Fruit fly (Drosophila melanogaster) whole organism, wandering third instar larva: Measurements from ENCODE around the gene CG42759.

Source experiments
- Jra ChIP-seq: sonication (Bioruptor generic); optimal IDR thresholded peaks from 2 replicates; lab custom pipeline; 2016; ENCODE audit warnings: missing biosample characterization, missing genetic modification characterization
- Myc ChIP-seq: fragments of >200 bp; optimal IDR thresholded peaks from 2 replicates; lab custom pipeline; 2017
- OdsH ChIP-seq: fragments of 200-800 bp; sonication (Bioruptor generic); optimal IDR thresholded peaks from 2 replicates; lab custom pipeline; 2016; ENCODE audit warnings: missing biosample characterization, mild to moderate bottlenecking, missing genetic modification characterization
- Sp1 ChIP-seq: fragments of 200-800 bp; sonication (Bioruptor generic); optimal IDR thresholded peaks from 3 replicates; lab custom pipeline; 2019; ENCODE audit warnings: missing biosample characterization, mild to moderate bottlenecking, missing genetic modification characterization, moderate library complexity
- foxo ChIP-seq, 2 experiments: fragments of 200-800 bp; sonication (Bioruptor generic); optimal IDR thresholded peaks; 2 replicates in 1 of 2; 3 replicates in 1 of 2; lab custom pipeline; 2016 to 2017; ENCODE audit warnings: missing biosample characterization in 2 of 2, missing genetic modification characterization in 2 of 2
- pan ChIP-seq: fragments of >200 bp; optimal IDR thresholded peaks from 2 replicates; lab custom pipeline; 2017
- psq ChIP-seq: fragments of 200-800 bp; sonication (Bioruptor generic); optimal IDR thresholded peaks from 3 replicates; lab custom pipeline; 2017; ENCODE audit warnings: missing biosample characterization, mild to moderate bottlenecking, missing genetic modification characterization, moderate library complexity
- tai ChIP-seq: sonication (Bioruptor generic); optimal IDR thresholded peaks from 2 replicates; lab custom pipeline; 2016; ENCODE audit warnings: missing biosample characterization, missing genetic modification characterization

DNA sequence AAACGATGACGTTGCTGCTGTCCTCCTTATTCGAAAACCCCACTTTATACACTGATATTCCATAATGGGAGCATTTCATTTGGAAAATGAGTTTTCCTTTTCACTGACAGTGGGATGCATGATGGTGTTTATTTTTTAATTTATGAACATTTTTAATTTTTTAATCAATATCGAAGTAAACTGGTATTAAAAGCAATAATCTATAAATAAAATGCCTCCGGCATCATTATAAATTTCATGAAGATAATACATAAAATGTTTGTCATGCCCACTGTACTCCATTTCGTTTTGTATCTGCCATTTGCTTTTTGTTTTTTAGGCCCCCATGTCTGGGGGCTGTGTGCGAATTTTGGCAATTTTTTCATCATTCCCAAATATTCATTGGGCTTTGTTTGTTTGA is 12.8 kb upstream of the CG42759 start:
- TF ChIP-seq OdsH (GFP tag; lab: Kevin White, UChicago) = peak; percentile 56
- no peak for TF ChIP-seq pan (lab: Kevin White, UChicago)
- no peak for TF ChIP-seq Jra (GFP tag; lab: Kevin White, UChicago)
- peak; percentile 39 for TF ChIP-seq psq (GFP tag; lab: Kevin White, UChicago)
- TF ChIP-seq foxo (GFP tag; optimal IDR thresholded peaks at IDR 0.05; lab: Kevin White, UChicago) = no peak
- no peak for TF ChIP-seq tai (GFP tag; lab: Kevin White, UChicago)
- no peak for TF ChIP-seq Myc
- peak; percentile 29 for TF ChIP-seq Sp1 (GFP tag; lab: Kevin White, UChicago)
